Worm (Caenorhabditis elegans) whole organism, L2 larva: ENCODE measurements around the gene tofu-7.

Experiments used
- C34F6.9 ChIP-seq: fragments of 150-350 bp; optimal IDR thresholded peaks from 2 replicates; lab custom pipeline; 2014; ENCODE audit warnings: missing biosample characterization, missing genetic modification characterization
- F13H6.1 ChIP-seq: sonication (generic microtip); optimal IDR thresholded peaks from 2 replicates; lab custom pipeline; 2016; ENCODE audit warnings: missing genetic modification characterization, missing compliant biosample characterization
- R02D3.7 ChIP-seq: fragments of 150-350 bp; optimal IDR thresholded peaks from 2 replicates; lab custom pipeline; 2014; ENCODE audit warnings: missing biosample characterization, missing genetic modification characterization
- Y55F3AM.14 ChIP-seq: fragments of 200-800 bp; sonication (Bioruptor generic); optimal IDR thresholded peaks from 2 replicates; lab custom pipeline; 2018; ENCODE audit warnings: mild to moderate bottlenecking, missing genetic modification characterization, missing compliant biosample characterization
- ZK546.5 ChIP-seq: sonication (generic microtip); optimal IDR thresholded peaks from 2 replicates; lab custom pipeline; 2017; ENCODE audit warnings: missing biosample characterization, missing genetic modification characterization
- alr-1 ChIP-seq: fragments of 150-350 bp; optimal IDR thresholded peaks from 2 replicates; lab custom pipeline; 2014; ENCODE audit warnings: missing biosample characterization, missing genetic modification characterization
- aly-2 ChIP-seq: fragments of 150-350 bp; optimal IDR thresholded peaks from 2 replicates; lab custom pipeline; 2014; ENCODE audit warnings: missing biosample characterization, missing genetic modification characterization
- ama-1 ChIP-seq: fragments of 150-350 bp; optimal IDR thresholded peaks from 2 replicates; lab custom pipeline; 2018; ENCODE audit warnings: inconsistent platforms
- blmp-1 ChIP-seq: sonication (generic microtip); optimal IDR thresholded peaks from 2 replicates; lab custom pipeline; 2017; ENCODE audit warnings: missing genetic modification characterization, mild to moderate bottlenecking, missing compliant biosample characterization, antibody characterized with exemption, moderate library complexity; ENCODE audit not compliant: insufficient read depth
- ceh-16 ChIP-seq: fragments of 150-350 bp; optimal IDR thresholded peaks from 2 replicates; lab custom pipeline; 2014; ENCODE audit warnings: missing biosample characterization, missing genetic modification characterization
- ceh-82 ChIP-seq: fragments of 150-350 bp; optimal IDR thresholded peaks from 2 replicates; lab custom pipeline; 2014; ENCODE audit warnings: missing biosample characterization, missing genetic modification characterization
- crh-2 ChIP-seq: sonication (generic microtip); optimal IDR thresholded peaks from 2 replicates; lab custom pipeline; 2017; ENCODE audit warnings: missing biosample characterization, missing genetic modification characterization
- dmd-4 ChIP-seq: sonication (generic microtip); optimal IDR thresholded peaks from 2 replicates; lab custom pipeline; 2017; ENCODE audit warnings: missing biosample characterization, missing genetic modification characterization
- egl-27 ChIP-seq: sonication (generic microtip); optimal IDR thresholded peaks from 3 replicates; lab custom pipeline; 2017; ENCODE audit warnings: missing biosample characterization, missing genetic modification reagents, missing genetic modification characterization
- elt-1 ChIP-seq: fragments of 150-350 bp; optimal IDR thresholded peaks from 2 replicates; lab custom pipeline; 2014; ENCODE audit warnings: missing biosample characterization, missing genetic modification characterization
- elt-3 ChIP-seq: sonication (generic microtip); optimal IDR thresholded peaks from 2 replicates; lab custom pipeline; 2017; ENCODE audit warnings: missing biosample characterization, missing genetic modification characterization
- fos-1 ChIP-seq: fragments of 150-350 bp; optimal IDR thresholded peaks from 2 replicates; lab custom pipeline; 2014; ENCODE audit warnings: missing biosample characterization, missing genetic modification characterization
- gmeb-1 ChIP-seq: fragments of 150-350 bp; optimal IDR thresholded peaks from 2 replicates; lab custom pipeline; 2014; ENCODE audit warnings: missing biosample characterization, missing genetic modification characterization
- lin-11 ChIP-seq: fragments of 150-350 bp; sonication (generic microtip); optimal IDR thresholded peaks from 2 replicates; lab custom pipeline; 2014; ENCODE audit warnings: missing biosample characterization, missing genetic modification characterization, inconsistent platforms, mixed read lengths
- lin-13 ChIP-seq: fragments of 150-350 bp; optimal IDR thresholded peaks from 2 replicates; lab custom pipeline; 2014; ENCODE audit warnings: missing biosample characterization, missing genetic modification reagents, missing genetic modification characterization
- lin-39 ChIP-seq: fragments of 150-350 bp; optimal IDR thresholded peaks from 2 replicates; lab custom pipeline; 2014; ENCODE audit warnings: missing biosample characterization, missing genetic modification reagents, missing genetic modification characterization
- lsy-2 ChIP-seq, 2 experiments: fragments of 150-350 bp in 1 of 2; sonication (generic microtip) in 1 of 2; optimal IDR thresholded peaks; 2 replicates each; lab custom pipeline; 2014 to 2017; ENCODE audit warnings: missing biosample characterization in 2 of 2, missing genetic modification characterization in 2 of 2
- mab-5 ChIP-seq: fragments of 150-350 bp; optimal IDR thresholded peaks from 2 replicates; lab custom pipeline; 2014; ENCODE audit warnings: missing biosample characterization, missing genetic modification characterization
- mbf-1 ChIP-seq: sonication (generic microtip); optimal IDR thresholded peaks from 2 replicates; lab custom pipeline; 2017; ENCODE audit warnings: missing biosample characterization, missing genetic modification characterization
- mdl-1 ChIP-seq, 2 experiments: fragments of 150-350 bp in 1 of 2; sonication (generic microtip) in 1 of 2; optimal IDR thresholded peaks; 2 replicates each; lab custom pipeline; 2017; ENCODE audit warnings: missing biosample characterization in 2 of 2, missing genetic modification characterization in 2 of 2
- nhr-10 ChIP-seq: sonication (generic microtip); optimal IDR thresholded peaks from 2 replicates; lab custom pipeline; 2017; ENCODE audit warnings: missing biosample characterization, missing genetic modification characterization
- nhr-11 ChIP-seq: fragments of 150-350 bp; optimal IDR thresholded peaks from 2 replicates; lab custom pipeline; 2014; ENCODE audit warnings: missing biosample characterization, missing genetic modification characterization
- nhr-12 ChIP-seq: fragments of 150-350 bp; optimal IDR thresholded peaks from 2 replicates; lab custom pipeline; 2014; ENCODE audit warnings: missing biosample characterization, missing genetic modification characterization
- nhr-129 ChIP-seq: fragments of 150-350 bp; optimal IDR thresholded peaks from 2 replicates; lab custom pipeline; 2014; ENCODE audit warnings: missing biosample characterization, missing genetic modification characterization
- nhr-21 ChIP-seq: fragments of 150-350 bp; optimal IDR thresholded peaks from 2 replicates; lab custom pipeline; 2014; ENCODE audit warnings: missing biosample characterization, missing genetic modification characterization
- nhr-23 ChIP-seq: fragments of 150-350 bp; optimal IDR thresholded peaks from 2 replicates; lab custom pipeline; 2014; ENCODE audit warnings: missing biosample characterization, missing genetic modification reagents, missing genetic modification characterization
- nhr-237 ChIP-seq: fragments of 150-350 bp; optimal IDR thresholded peaks from 2 replicates; lab custom pipeline; 2014; ENCODE audit warnings: missing biosample characterization, missing genetic modification characterization
- nhr-25 ChIP-seq: fragments of 150-350 bp; sonication (generic microtip); optimal IDR thresholded peaks from 3 replicates; lab custom pipeline; 2014; ENCODE audit warnings: missing biosample characterization, missing genetic modification characterization
- nhr-6 ChIP-seq: fragments of 150-350 bp; optimal IDR thresholded peaks from 2 replicates; lab custom pipeline; 2014; ENCODE audit warnings: missing biosample characterization, missing genetic modification characterization
- nhr-77 ChIP-seq: fragments of 150-350 bp; optimal IDR thresholded peaks from 2 replicates; lab custom pipeline; 2014; ENCODE audit warnings: missing biosample characterization, missing genetic modification characterization
- peb-1 ChIP-seq: fragments of 150-350 bp; optimal IDR thresholded peaks from 2 replicates; lab custom pipeline; 2014; ENCODE audit warnings: missing biosample characterization, missing genetic modification characterization
- sem-4 ChIP-seq: fragments of 150-350 bp; optimal IDR thresholded peaks from 2 replicates; lab custom pipeline; 2014; ENCODE audit warnings: missing biosample characterization, missing genetic modification reagents, missing genetic modification characterization
- skn-1 ChIP-seq: sonication (generic microtip); optimal IDR thresholded peaks from 2 replicates; lab custom pipeline; 2017; ENCODE audit warnings: missing biosample characterization, missing genetic modification characterization
- sma-3 ChIP-seq: sonication (generic microtip); optimal IDR thresholded peaks from 2 replicates; lab custom pipeline; 2016; ENCODE audit warnings: missing genetic modification reagents, missing genetic modification characterization, missing compliant biosample characterization
- sma-9 ChIP-seq, 2 experiments: fragments of 150-350 bp in 1 of 2; sonication (generic microtip) in 1 of 2; optimal IDR thresholded peaks; 2 replicates each; lab custom pipeline; 2014 to 2016; ENCODE audit warnings: missing genetic modification characterization in 2 of 2, mild to moderate bottlenecking in 1 of 2, missing biosample characterization in 1 of 2, missing compliant biosample characterization in 1 of 2, missing genetic modification reagents in 1 of 2, moderate library complexity in 1 of 2
- snpc-4 ChIP-seq: fragments of 150-350 bp; optimal IDR thresholded peaks from 2 replicates; lab custom pipeline; 2014; ENCODE audit warnings: missing biosample characterization, missing genetic modification characterization
- unc-39 ChIP-seq: fragments of 150-350 bp; optimal IDR thresholded peaks from 2 replicates; lab custom pipeline; 2014; ENCODE audit warnings: missing biosample characterization, missing genetic modification characterization
- unc-55 ChIP-seq: fragments of 150-350 bp; sonication (generic microtip); optimal IDR thresholded peaks from 3 replicates; lab custom pipeline; 2014; ENCODE audit warnings: missing biosample characterization, missing genetic modification reagents, missing genetic modification characterization
- unc-62 ChIP-seq: fragments of 150-350 bp; optimal IDR thresholded peaks from 2 replicates; lab custom pipeline; 2014; ENCODE audit warnings: missing biosample characterization, missing genetic modification reagents, missing genetic modification characterization
- zag-1 ChIP-seq: fragments of 150-350 bp; optimal IDR thresholded peaks from 2 replicates; lab custom pipeline; 2014; ENCODE audit warnings: missing biosample characterization, missing genetic modification characterization
- ztf-1 ChIP-seq: fragments of 200-800 bp; sonication (Bioruptor generic); conservative IDR thresholded peaks from 2 replicates; pipeline ENCODE4 v1.3.6; 2022; ENCODE audit warnings: missing genetic modification characterization, missing compliant biosample characterization
- ztf-11 ChIP-seq: sonication (generic microtip); optimal IDR thresholded peaks from 2 replicates; lab custom pipeline; 2017; ENCODE audit warnings: missing biosample characterization, missing genetic modification characterization
- ztf-4 ChIP-seq: fragments of 150-350 bp; optimal IDR thresholded peaks from 2 replicates; lab custom pipeline; 2014; ENCODE audit warnings: missing biosample characterization, missing genetic modification characterization

The tofu-7 gene

DNA sequence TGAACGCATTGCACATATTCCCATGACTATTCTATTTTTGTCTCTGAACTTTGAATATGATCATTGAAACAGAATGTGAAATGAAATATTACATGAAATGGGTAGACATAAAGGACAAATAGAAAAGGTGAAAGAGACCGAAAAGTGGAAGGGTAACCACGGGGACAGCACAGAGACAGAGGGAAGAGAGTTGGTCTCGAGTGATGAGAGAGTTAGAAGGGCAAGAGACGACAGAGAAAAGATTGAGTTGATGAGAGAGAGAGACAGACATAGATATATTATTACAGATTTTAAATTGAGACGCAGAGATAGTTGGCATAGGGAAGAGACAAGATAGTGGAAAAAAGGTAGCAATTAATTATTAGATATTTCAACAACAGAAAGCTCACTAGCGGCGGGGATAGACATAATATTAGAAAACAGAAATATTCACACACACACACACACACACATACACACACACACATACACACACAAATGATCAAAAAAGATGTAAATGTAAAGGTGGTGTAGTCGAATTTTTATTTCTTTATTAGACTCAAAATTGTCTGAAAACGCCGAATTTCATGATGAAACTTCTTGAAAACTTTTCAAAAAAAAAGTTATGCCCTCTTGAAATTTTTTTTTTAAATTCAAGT is 31.9 kb upstream of the tofu-7 start (continued):
- TF ChIP-seq crh-2 (tag; lab: Kevin White, UChicago) (peak; percentile 79), nhr-6 (tag; lab: Kevin White, UChicago) (peak; percentile 86), aly-2 (no peak), unc-55 (peak; percentile 61), C34F6.9 (peak; percentile 71), elt-3 (tag; lab: Kevin White, UChicago) (no peak), alr-1 (tag; lab: Kevin White, UChicago) (no peak), unc-39 (tag; lab: Kevin White, UChicago) (no peak), lin-13 (GFP tag; lab: Kevin White, UChicago) (peak; percentile 64), sma-9 (GFP tag; optimal IDR thresholded peaks at IDR 0.05; lab: Kevin White, UChicago) (peak; percentile 81), sma-9 (tag; optimal IDR thresholded peaks at IDR 0.05; lab: Kevin White, UChicago) (no peak), blmp-1 (tag; lab: Kevin White, UChicago) (peak; percentile 74), gmeb-1 (tag; lab: Kevin White, UChicago) (peak; percentile 21), lsy-2 (tag; optimal IDR thresholded peaks at IDR 0.05; lab: Kevin White, UChicago) (peak; percentile 25 to 69), lin-11 (tag; lab: Kevin White, UChicago) (no peak), nhr-25 (tag; lab: Kevin White, UChicago) (peak; percentile 89), sem-4 (peak; percentile 60), mdl-1 (tag; optimal IDR thresholded peaks at IDR 0.05; lab: Kevin White, UChicago) (no peak)

DNA sequence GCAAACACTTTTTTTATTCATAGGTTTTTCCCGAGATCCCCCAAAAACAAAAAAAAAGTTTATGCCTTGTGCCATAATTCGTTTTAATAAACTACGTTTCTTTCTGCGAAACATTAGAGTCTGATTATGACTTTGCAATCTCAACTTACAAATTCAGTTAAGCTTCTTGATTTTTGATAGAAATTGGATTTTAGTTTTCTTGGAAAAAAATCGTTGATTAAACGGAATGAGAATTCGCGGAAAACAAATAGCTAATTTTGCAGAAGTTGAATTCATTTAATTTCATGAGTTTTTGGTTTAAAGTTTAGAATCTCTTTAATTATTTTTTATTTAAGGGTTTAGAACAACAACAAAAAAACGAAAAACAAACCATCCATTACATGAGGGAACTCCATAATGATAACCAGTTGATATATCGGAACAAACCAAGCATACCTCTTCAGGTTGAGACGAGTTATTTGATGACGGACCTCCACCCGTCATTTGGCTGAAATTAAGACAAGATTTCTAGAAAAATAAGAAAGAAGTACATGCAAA is 30.2 kb upstream of the tofu-7 start, which contains the start of gene nhr-10:
Gene nhr-10, minus strand, starts transcription at position 487 of the 537 bp plus-strand sequence.
- no peak for TF ChIP-seq fos-1 (tag; lab: Kevin White, UChicago)
- TF ChIP-seq C34F6.9: no peak
- TF ChIP-seq nhr-237 (tag; lab: Kevin White, UChicago): no peak
- TF ChIP-seq nhr-11 (tag; lab: Kevin White, UChicago): no peak
- TF ChIP-seq lin-39 (tag; lab: Kevin White, UChicago): no peak
- no peak for TF ChIP-seq blmp-1 (tag; lab: Kevin White, UChicago)
- no peak for TF ChIP-seq nhr-23 (tag; lab: Kevin White, UChicago)
- no peak for TF ChIP-seq sem-4
- no peak for TF ChIP-seq mab-5 (tag; lab: Kevin White, UChicago)
- TF ChIP-seq sma-9 (GFP tag; optimal IDR thresholded peaks at IDR 0.05; lab: Kevin White, UChicago): peak; percentile 37
- TF ChIP-seq sma-9 (tag; optimal IDR thresholded peaks at IDR 0.05; lab: Kevin White, UChicago): no peak
- TF ChIP-seq lin-13 (GFP tag; lab: Kevin White, UChicago): no peak
- no peak for TF ChIP-seq R02D3.7
- TF ChIP-seq nhr-25 (tag; lab: Kevin White, UChicago): no peak
- peak; percentile 61 for TF ChIP-seq dmd-4
- no peak for TF ChIP-seq alr-1 (tag; lab: Kevin White, UChicago)
- TF ChIP-seq nhr-10: no peak
- TF ChIP-seq F13H6.1 (tag; lab: Kevin White, UChicago): no peak
- TF ChIP-seq nhr-129 (tag; lab: Kevin White, UChicago): no peak
- no peak for TF ChIP-seq nhr-77
- no peak for TF ChIP-seq aly-2
- TF ChIP-seq nhr-6 (tag; lab: Kevin White, UChicago): no peak
- TF ChIP-seq egl-27 (tag; lab: Kevin White, UChicago): no peak
- TF ChIP-seq ama-1 (lab: Kevin White, UChicago): no peak
- TF ChIP-seq unc-55: no peak
- TF ChIP-seq unc-62 (GFP tag; lab: Kevin White, UChicago): no peak
- TF ChIP-seq lin-11 (tag; lab: Kevin White, UChicago): no peak
- TF ChIP-seq ceh-82: no peak
- peak in 1 of 2 experiments; percentile 40 for TF ChIP-seq lsy-2 (tag; optimal IDR thresholded peaks at IDR 0.05; lab: Kevin White, UChicago)
- no peak for TF ChIP-seq mdl-1 (tag; optimal IDR thresholded peaks at IDR 0.05; lab: Kevin White, UChicago)
- TF ChIP-seq ztf-1 (GFP tag; lab: Robert Waterston, UW): no peak
- TF ChIP-seq ceh-16: no peak
- no peak for TF ChIP-seq unc-39 (tag; lab: Kevin White, UChicago)
- no peak for TF ChIP-seq zag-1 (tag; lab: Kevin White, UChicago)
- no peak for TF ChIP-seq elt-1 (tag; lab: Kevin White, UChicago)
- TF ChIP-seq gmeb-1 (tag; lab: Kevin White, UChicago): no peak
- no peak for TF ChIP-seq Y55F3AM.14 (GFP tag; lab: Kevin White, UChicago)
- TF ChIP-seq sma-3: no peak
- no peak for TF ChIP-seq snpc-4 (tag; lab: Kevin White, UChicago)
- no peak for TF ChIP-seq mbf-1
- TF ChIP-seq skn-1 (tag; lab: Kevin White, UChicago): no peak
- TF ChIP-seq peb-1 (tag; lab: Kevin White, UChicago): no peak
- no peak for TF ChIP-seq elt-3 (tag; lab: Kevin White, UChicago)
- TF ChIP-seq ZK546.5: no peak
- no peak for TF ChIP-seq ztf-11 (tag; lab: Kevin White, UChicago)
- TF ChIP-seq crh-2 (tag; lab: Kevin White, UChicago): peak; percentile 11
- TF ChIP-seq nhr-21 (tag; lab: Kevin White, UChicago): peak; percentile 81
- TF ChIP-seq ztf-4: peak; percentile 13
- no peak for TF ChIP-seq nhr-12
